Fruit fly (Drosophila melanogaster) whole organism: Measurements from ENCODE around the gene nkt.

Experiments used
- CG8478 ChIP-seq: fragments of >200 bp; optimal IDR thresholded peaks from 2 replicates; lab custom pipeline; 2018; ENCODE audit warnings: inconsistent platforms
- Dll ChIP-seq: fragments of >200 bp; optimal IDR thresholded peaks from 2 replicates; lab custom pipeline; 2017
- EcR ChIP-seq, 2 experiments: fragments of >200 bp; optimal IDR thresholded peaks; 2 replicates each; lab custom pipeline; 2017; ENCODE audit warnings: missing biosample characterization in 2 of 2, missing genetic modification characterization in 2 of 2, missing genetic modification reagents in 2 of 2
- pan ChIP-seq: fragments of >200 bp; optimal IDR thresholded peaks from 2 replicates; lab custom pipeline; 2017
- psq ChIP-seq: fragments of >200 bp; optimal IDR thresholded peaks from 2 replicates; lab custom pipeline; 2017
- usp ChIP-seq: fragments of >200 bp; optimal IDR thresholded peaks from 2 replicates; lab custom pipeline; 2017; ENCODE audit warnings: missing biosample characterization, missing genetic modification characterization, mixed read lengths

nkt gene

DNA sequence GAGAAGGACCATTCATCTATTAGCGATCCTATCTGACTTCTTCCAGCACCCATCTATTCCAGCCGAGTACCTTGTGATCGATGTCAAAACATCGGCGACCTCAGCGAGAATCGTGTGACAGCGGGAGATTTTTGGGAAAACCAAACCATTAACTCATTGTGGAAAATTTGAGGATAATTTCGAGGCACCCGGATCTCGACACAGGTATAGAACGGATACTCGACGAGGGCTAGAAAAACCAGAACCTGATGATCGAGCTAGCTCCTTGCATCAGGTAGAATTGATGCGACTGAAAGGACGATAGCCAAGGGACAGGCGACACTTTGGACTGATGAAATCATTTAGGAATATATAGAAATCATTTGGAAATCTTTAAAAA is 42.1 kb downstream of the nkt start:
- no peak for TF ChIP-seq usp
- TF ChIP-seq pan (lab: Kevin White, UChicago): no peak
- no peak for TF ChIP-seq EcR (GFP tag; optimal IDR thresholded peaks at IDR 0.05; lab: Kevin White, UChicago)
- TF ChIP-seq psq (lab: Kevin White, UChicago): no peak
- no peak for TF ChIP-seq Dll (lab: Kevin White, UChicago)
- no peak for TF ChIP-seq CG8478 (lab: Kevin White, UChicago)

DNA sequence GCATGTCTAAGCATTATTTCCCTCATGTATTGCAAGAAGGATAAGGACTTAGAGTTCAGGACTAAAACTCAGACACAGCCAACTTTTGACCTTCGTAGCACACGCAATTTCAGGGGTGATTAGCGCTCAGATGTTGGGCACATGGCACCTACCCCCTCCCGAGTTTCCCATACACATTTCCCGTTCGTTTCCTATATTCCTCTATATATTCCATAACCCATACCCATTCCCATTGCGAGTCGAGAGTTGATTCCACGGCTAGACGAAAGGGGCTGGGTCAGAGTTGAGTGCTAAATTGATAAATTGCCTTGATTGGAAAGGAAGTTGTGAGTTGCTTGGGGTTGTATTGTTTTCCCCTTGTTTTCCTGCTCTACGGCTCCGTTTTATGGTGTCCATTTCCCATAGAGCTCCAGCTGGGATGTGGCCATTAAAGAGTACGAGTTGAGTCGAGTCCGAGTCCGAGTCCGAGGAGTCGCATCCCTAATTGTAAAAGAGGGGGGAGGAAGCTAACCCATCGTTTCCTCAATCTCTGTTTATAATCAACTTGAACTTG is 42.9 kb downstream of the nkt start:
- TF ChIP-seq pan (lab: Kevin White, UChicago): no peak
- no peak for TF ChIP-seq usp

DNA sequence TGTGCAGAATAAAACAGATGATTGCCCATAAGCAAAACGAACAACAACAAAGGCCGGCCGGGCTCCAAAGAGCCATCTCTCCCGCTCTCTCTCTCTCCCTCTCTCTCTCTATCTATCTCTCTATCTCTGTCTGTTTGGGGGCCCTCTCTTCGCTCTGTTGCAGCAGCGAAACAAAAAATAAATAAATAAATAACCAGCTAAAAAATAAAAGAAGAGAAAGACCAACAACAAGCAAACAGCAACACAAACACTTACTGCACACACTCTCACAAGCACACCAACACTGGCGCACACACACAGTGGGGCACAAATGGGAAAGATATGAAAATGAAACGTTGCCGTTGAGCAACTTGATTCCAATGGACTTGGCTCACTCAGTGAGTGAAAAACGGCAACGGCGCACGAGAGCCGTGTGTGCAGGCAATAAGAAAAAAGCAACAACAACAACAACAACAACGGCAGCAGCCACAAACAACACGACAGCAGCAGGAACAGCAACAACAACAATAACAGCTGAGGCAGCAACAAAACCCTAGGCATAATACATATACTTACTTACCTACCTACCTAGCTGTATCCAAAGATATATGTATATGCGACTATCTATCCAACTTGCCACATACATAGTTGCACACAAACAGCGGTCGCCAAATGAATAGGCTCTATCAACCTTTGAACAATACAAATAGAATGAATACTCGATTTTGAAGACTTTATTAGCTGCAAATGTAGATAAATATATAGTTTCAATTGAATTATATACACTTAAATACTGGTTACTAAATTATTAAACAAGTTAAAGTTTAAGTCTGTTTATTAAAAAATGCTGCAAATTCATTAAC is 45.1 kb downstream of the nkt start:
- TF ChIP-seq Dll (lab: Kevin White, UChicago): no peak
- peak; percentile 82 for TF ChIP-seq CG8478 (lab: Kevin White, UChicago)
- no peak for TF ChIP-seq usp
- TF ChIP-seq EcR (GFP tag; optimal IDR thresholded peaks at IDR 0.05; lab: Kevin White, UChicago): no peak
- no peak for TF ChIP-seq psq (lab: Kevin White, UChicago)
- no peak for TF ChIP-seq pan (lab: Kevin White, UChicago)

DNA sequence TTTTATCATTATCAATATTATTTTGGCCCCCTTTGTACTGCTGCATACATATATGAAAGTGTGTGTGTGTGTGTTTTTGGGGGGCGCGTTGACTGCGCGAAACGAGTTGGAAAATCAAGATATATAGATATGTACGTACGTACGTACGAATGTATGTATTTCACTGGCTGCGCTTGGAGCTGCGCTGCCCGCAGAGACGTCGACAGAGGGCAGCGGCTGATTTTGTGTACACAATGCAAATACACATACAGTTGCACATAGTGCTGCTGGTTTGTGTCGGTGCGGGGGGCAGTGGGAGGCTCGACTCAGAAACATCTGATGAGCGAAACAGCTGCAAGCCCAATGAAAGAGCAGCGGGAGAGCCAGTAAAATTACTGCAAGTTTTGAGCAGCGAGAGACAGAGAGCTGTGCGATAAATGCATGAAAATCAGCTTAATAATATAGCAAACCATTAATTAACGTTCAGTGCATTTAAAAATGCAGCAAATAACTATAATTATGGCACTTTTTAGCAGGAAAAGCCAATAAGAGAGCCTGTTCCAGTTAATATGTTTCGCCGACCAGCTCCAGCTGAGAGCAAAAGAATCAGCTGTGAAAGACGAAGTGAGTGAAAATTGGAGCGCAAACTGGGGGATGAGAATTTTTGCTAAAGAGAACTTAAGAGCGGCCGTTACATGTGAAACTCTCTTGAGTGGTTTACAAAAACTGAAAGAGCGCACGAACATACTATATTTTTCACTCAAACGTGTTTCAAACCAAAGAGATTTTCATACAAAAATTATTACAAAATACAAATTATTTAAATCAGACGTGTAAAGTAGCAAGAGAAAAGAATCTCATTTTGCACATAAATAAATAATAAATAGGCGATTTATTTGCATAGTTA is 46.5 kb downstream of the nkt start:
- TF ChIP-seq pan (lab: Kevin White, UChicago) (no peak), EcR (GFP tag; optimal IDR thresholded peaks at IDR 0.05; lab: Kevin White, UChicago) (no peak), usp (no peak), CG8478 (lab: Kevin White, UChicago) (no peak), Dll (lab: Kevin White, UChicago) (no peak), psq (lab: Kevin White, UChicago) (no peak)

DNA sequence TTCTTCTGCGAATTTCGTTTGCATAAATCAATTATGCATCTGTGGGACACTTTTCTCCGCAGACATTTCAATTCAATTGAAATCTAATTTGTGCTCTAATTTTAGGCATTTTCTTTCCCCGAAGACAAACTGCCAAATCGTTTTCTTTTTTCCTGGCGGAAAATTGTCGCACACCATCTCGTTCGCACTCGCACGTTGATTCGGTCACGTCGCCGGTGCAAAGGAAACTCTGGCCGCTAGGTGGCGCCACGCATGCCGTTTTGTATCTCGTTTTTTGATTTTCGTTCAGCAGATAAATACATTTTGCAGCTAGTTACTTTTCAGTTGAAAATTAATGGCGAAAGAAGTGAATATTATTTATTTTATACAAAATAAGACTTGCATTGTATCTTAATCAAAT is 47.2 kb downstream of the nkt start:
- no peak for TF ChIP-seq usp
- no peak for TF ChIP-seq Dll (lab: Kevin White, UChicago)
- no peak for TF ChIP-seq pan (lab: Kevin White, UChicago)
- TF ChIP-seq CG8478 (lab: Kevin White, UChicago): no peak
- no peak for TF ChIP-seq EcR (GFP tag; optimal IDR thresholded peaks at IDR 0.05; lab: Kevin White, UChicago)
- TF ChIP-seq psq (lab: Kevin White, UChicago): no peak
